Fruit fly (Drosophila melanogaster) whole organism, pupa: Measurements from ENCODE around the gene CG11882.

Experiments
- CG10348 ChIP-seq: fragments of 200-800 bp; sonication (Bioruptor generic); IDR thresholded peaks from 2 replicates; pipeline ENCODE4 v1.3.6; 2022; ENCODE audit warnings: missing biosample characterization, missing genetic modification characterization
- CG12605 ChIP-seq: fragments of 200-800 bp; sonication (Bioruptor generic); IDR thresholded peaks from 2 replicates; pipeline ENCODE4 v1.3.6; 2022; ENCODE audit warnings: missing biosample characterization, missing genetic modification characterization
- CG13204 ChIP-seq: fragments of 200-800 bp; sonication (Bioruptor generic); optimal IDR thresholded peaks from 2 replicates; lab custom pipeline; 2018; ENCODE audit warnings: missing biosample characterization, mild to moderate bottlenecking, missing genetic modification characterization, moderate library complexity
- CG14655 ChIP-seq: fragments of 200-800 bp; sonication (Bioruptor generic); optimal IDR thresholded peaks from 3 replicates; lab custom pipeline; 2017; ENCODE audit warnings: mild to moderate bottlenecking, missing biosample characterization, missing genetic modification reagents, missing genetic modification characterization
- CG15710 ChIP-seq: fragments of 200-800 bp; sonication (Bioruptor generic); optimal IDR thresholded peaks from 2 replicates; lab custom pipeline; 2018; ENCODE audit warnings: missing biosample characterization, mild to moderate bottlenecking, missing genetic modification characterization, moderate library complexity
- CG17806 ChIP-seq: fragments of 200-800 bp; sonication (Bioruptor generic); optimal IDR thresholded peaks from 2 replicates; lab custom pipeline; 2018; ENCODE audit warnings: missing biosample characterization, mild to moderate bottlenecking, missing genetic modification characterization, moderate library complexity
- CG32121 ChIP-seq: fragments of 200-800 bp; sonication (Bioruptor generic); IDR thresholded peaks from 2 replicates; pipeline ENCODE4 v1.3.6; 2022; ENCODE audit warnings: missing biosample characterization, missing genetic modification characterization
- CG34367 ChIP-seq: fragments of 200-800 bp; sonication (Bioruptor generic); optimal IDR thresholded peaks from 2 replicates; lab custom pipeline; 2018; ENCODE audit warnings: missing biosample characterization, mild to moderate bottlenecking, missing genetic modification characterization
- CG4496 ChIP-seq: fragments of 200-800 bp; sonication (Bioruptor generic); IDR thresholded peaks from 3 replicates; pipeline ENCODE4 v1.3.6; 2022; ENCODE audit warnings: missing biosample characterization, missing genetic modification characterization
- CG8159 ChIP-seq: fragments of 200-800 bp; sonication (Bioruptor generic); optimal IDR thresholded peaks from 3 replicates; lab custom pipeline; 2018; ENCODE audit warnings: missing biosample characterization, mild to moderate bottlenecking, missing genetic modification characterization, moderate library complexity
- CG8301 ChIP-seq: fragments of 200-800 bp; sonication (Bioruptor generic); optimal IDR thresholded peaks from 2 replicates; lab custom pipeline; 2018; ENCODE audit warnings: missing biosample characterization, mild to moderate bottlenecking, missing genetic modification characterization
- CG9948 ChIP-seq: fragments of 200-800 bp; sonication (Bioruptor generic); optimal IDR thresholded peaks from 2 replicates; lab custom pipeline; 2018; ENCODE audit warnings: missing biosample characterization, mild to moderate bottlenecking, missing genetic modification characterization, moderate library complexity
- D1 ChIP-seq: fragments of 200-800 bp; sonication (Bioruptor generic); optimal IDR thresholded peaks from 2 replicates; lab custom pipeline; 2018; ENCODE audit warnings: missing biosample characterization, mild to moderate bottlenecking, missing genetic modification characterization, moderate library complexity
- EcR ChIP-seq: fragments of 200-800 bp; sonication (Bioruptor generic); optimal IDR thresholded peaks from 3 replicates; lab custom pipeline; 2019; ENCODE audit warnings: missing biosample characterization, missing genetic modification characterization, mild to moderate bottlenecking, moderate library complexity, missing genetic modification reagents
- Ets98B ChIP-seq: fragments of 200-800 bp; sonication (Bioruptor generic); IDR thresholded peaks from 2 replicates; pipeline ENCODE4 v1.3.6; 2022; ENCODE audit warnings: missing biosample characterization, missing genetic modification characterization
- Pif1A ChIP-seq: fragments of 200-800 bp; sonication (Bioruptor generic); optimal IDR thresholded peaks from 3 replicates; lab custom pipeline; 2016; ENCODE audit warnings: missing biosample characterization, missing genetic modification characterization
- Pif1B ChIP-seq: fragments of 200-800 bp; sonication (Bioruptor generic); optimal IDR thresholded peaks from 3 replicates; lab custom pipeline; 2016; ENCODE audit warnings: missing biosample characterization, missing genetic modification characterization
- Snoo ChIP-seq: fragments of 200-800 bp; sonication (Bioruptor generic); optimal IDR thresholded peaks from 3 replicates; lab custom pipeline; 2017; ENCODE audit warnings: missing biosample characterization, mild to moderate bottlenecking, missing genetic modification characterization, inconsistent platforms
- fd96Ca ChIP-seq: fragments of 200-800 bp; sonication (Bioruptor generic); IDR thresholded peaks from 3 replicates; pipeline ENCODE4 v1.3.6; 2022; ENCODE audit warnings: missing biosample characterization, missing genetic modification characterization
- gl ChIP-seq: fragments of 200-800 bp; sonication (Bioruptor generic); optimal IDR thresholded peaks from 2 replicates; lab custom pipeline; 2018; ENCODE audit warnings: missing biosample characterization, mild to moderate bottlenecking, missing genetic modification characterization
- rn ChIP-seq: fragments of 200-800 bp; sonication (Bioruptor generic); IDR thresholded peaks from 2 replicates; pipeline ENCODE4 v1.3.6; 2022; ENCODE audit warnings: missing biosample characterization, missing genetic modification characterization

CG11882 gene

dm6 chr3R:29122817-29123611, 25.0 kb downstream of the CG11882 start, which contains the start of the genes yem and Ctl2:
Gene yem (minus strand): TSS chr3R:29122879.
Gene Ctl2 (plus strand): TSS chr3R:29123370.
- TF ChIP-seq CG9948 (tag; lab: Kevin White, UChicago) (peak; percentile 46), Pif1A (no peak), Snoo (peak; percentile 22), D1 (tag; lab: Kevin White, UChicago) (no peak), gl (no peak), CG34367 (tag; lab: Kevin White, UChicago) (peak; percentile 17), CG15710 (peak; percentile 54), Ets98B (GFP tag; lab: Robert Waterston, UW) (peak; percentile 36), CG10348 (GFP tag; lab: Robert Waterston, UW) (no peak), Pif1B (peak; percentile 52), CG4496 (GFP tag; lab: Robert Waterston, UW) (peak; percentile 45), fd96Ca (GFP tag; lab: Robert Waterston, UW) (peak; percentile 65), CG12605 (GFP tag; lab: Robert Waterston, UW) (no peak; the same call in 1 of the 2 replicates), rn (GFP tag; lab: Robert Waterston, UW) (peak; percentile 20; the same call in 1 of the 2 replicates), CG17806 (tag; lab: Kevin White, UChicago) (peak; percentile 40), CG8301 (no peak), CG8159 (tag; lab: Kevin White, UChicago) (peak; percentile 62), CG32121 (GFP tag; lab: Robert Waterston, UW) (no peak), CG14655 (no peak), CG13204 (no peak), EcR (GFP tag; lab: Kevin White, UChicago) (no peak)

DNA sequence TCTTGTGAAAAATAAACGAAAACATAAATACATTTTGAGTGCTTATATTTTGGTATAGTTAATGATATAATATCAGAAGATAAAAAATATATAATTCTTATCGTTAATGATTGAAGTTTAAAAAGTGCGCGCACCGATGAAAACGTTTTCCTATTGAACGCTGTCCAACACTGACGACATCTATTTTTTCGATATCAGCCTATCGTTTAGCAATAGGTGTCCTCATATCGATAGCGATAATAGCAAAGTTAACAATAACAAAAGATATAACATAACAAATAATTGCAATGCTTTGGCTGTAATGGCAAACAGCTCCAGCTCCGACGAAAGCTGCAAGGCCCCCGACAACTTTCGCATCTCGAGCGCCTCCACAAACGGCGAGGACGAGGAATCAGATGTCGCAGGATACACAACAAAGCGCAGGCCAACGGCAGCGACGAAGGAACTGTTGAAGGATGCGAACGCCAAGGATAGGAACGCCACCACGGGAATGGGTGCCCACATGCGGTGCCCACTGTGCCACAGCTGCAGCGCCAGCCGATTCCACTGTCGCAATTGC, 31.7 kb downstream of the CG11882 start, which contains the start of gene Atg14:
TSS of gene Atg14 (plus strand) at position 225 of the 559 bp plus-strand sequence.
- TF ChIP-seq CG9948 (tag; lab: Kevin White, UChicago) (no peak), D1 (tag; lab: Kevin White, UChicago) (no peak), EcR (GFP tag; lab: Kevin White, UChicago) (peak; percentile 6), Snoo (peak; percentile 2)

- TF ChIP-seq CG8159 (tag; lab: Kevin White, UChicago) (no peak), EcR (GFP tag; lab: Kevin White, UChicago) (no peak), D1 (tag; lab: Kevin White, UChicago) (no peak)
These were observed 34.6 kb downstream of the CG11882 start for dm6 chr3R:29113392-29113791.

dm6 chr3R:29112398-29113150, 35.4 kb downstream of the CG11882 start, which contains the start of the genes alpha-Man-Ib and Pdhb:
Gene alpha-Man-Ib (minus strand): TSS chr3R:29112822.
Gene Pdhb (plus strand): TSS chr3R:29113071.
- TF ChIP-seq fd96Ca (GFP tag; lab: Robert Waterston, UW): no peak; the same call in 1 of the 3 replicates
- peak; percentile 55 for TF ChIP-seq CG17806 (tag; lab: Kevin White, UChicago)
- TF ChIP-seq EcR (GFP tag; lab: Kevin White, UChicago): no peak
- 0 out of 3 replicates have a peak, but pooled peaks have one; percentile 62 for TF ChIP-seq CG4496 (GFP tag; lab: Robert Waterston, UW)
- no peak for TF ChIP-seq gl
- no peak for TF ChIP-seq CG14655
- no peak; the same call in 1 of the 2 replicates for TF ChIP-seq CG32121 (GFP tag; lab: Robert Waterston, UW)
- peak; percentile 13; the same call in 1 of the 2 replicates for TF ChIP-seq CG12605 (GFP tag; lab: Robert Waterston, UW)
- no peak for TF ChIP-seq CG13204
- TF ChIP-seq CG15710: peak; percentile 69
- no peak for TF ChIP-seq CG9948 (tag; lab: Kevin White, UChicago)
- no peak for TF ChIP-seq Pif1A
- no peak for TF ChIP-seq CG8301
- no peak for TF ChIP-seq Pif1B
- TF ChIP-seq rn (GFP tag; lab: Robert Waterston, UW): peak; percentile 61
- no peak for TF ChIP-seq CG34367 (tag; lab: Kevin White, UChicago)
- TF ChIP-seq CG8159 (tag; lab: Kevin White, UChicago): no peak
- no peak for TF ChIP-seq D1 (tag; lab: Kevin White, UChicago)
- peak; percentile 47; the same call in 1 of the 2 replicates for TF ChIP-seq CG10348 (GFP tag; lab: Robert Waterston, UW)
- TF ChIP-seq Snoo: peak; percentile 55
- peak; percentile 29; the same call in 1 of the 2 replicates for TF ChIP-seq Ets98B (GFP tag; lab: Robert Waterston, UW)

DNA sequence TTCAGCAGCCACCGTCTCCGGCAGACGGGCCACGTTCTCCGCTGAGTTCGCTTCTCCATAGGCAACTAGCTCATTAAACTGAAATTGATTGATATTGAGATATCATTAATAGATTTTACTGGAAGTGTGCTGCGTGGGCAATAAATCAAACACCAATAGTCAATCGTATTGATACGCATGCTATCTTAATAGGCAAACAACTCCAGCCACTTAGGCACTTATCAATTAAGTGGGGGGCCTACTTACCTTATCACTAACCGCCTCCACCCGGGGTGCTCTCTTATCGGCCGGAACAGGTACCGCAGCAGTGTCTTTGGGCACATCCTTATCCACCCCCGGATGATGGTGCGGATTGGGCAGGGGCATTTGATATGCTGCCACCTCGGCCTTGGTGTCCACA, 36.2 kb downstream of the CG11882 start:
- TF ChIP-seq CG13204: no peak
- no peak for TF ChIP-seq D1 (tag; lab: Kevin White, UChicago)
- TF ChIP-seq Ets98B (GFP tag; lab: Robert Waterston, UW): no peak
- TF ChIP-seq CG15710: no peak
- no peak for TF ChIP-seq Snoo
- TF ChIP-seq gl: no peak
